Fruit fly (Drosophila melanogaster): ENCODE data around the gene CG14147.

DNA sequence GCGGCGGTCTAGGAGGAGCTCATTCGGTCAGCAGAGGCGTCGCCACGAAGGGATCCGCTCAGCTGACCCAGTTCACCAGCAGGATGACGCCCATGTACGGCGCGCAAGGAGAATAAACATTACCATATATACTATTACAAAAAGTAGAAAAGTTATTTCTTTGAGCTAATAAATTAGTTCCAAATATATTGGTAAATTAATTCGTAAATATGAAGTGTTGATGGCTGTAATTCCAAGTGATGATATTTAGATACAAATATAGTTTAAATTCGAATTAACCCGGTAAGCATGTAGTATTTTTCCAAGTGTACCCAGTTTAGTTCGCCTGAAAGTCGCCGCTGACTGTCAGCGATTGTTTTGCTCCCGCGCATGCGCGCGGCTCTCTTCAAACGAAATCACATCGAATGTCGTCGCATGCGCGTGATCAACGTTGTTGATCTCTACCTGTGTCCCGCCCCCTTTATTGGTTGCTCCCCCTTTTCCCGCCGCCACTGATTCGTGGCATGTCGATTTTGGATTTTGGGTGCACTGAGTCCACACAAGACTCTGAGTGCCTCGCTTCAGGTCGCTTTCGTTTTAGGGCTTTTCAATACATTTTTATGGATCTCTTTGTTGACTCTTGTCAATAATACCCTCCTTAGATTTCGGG lies 10.3 kb upstream of the CG14147 start:
- no peak for TF ChIP-seq EcR (GFP tag; optimal IDR thresholded peaks at IDR 0.05)
- TF ChIP-seq CG8478 (optimal IDR thresholded peaks at IDR 0.05), result no peak
- no peak for TF ChIP-seq pan (optimal IDR thresholded peaks at IDR 0.05)
- no peak for TF ChIP-seq usp (GFP tag; optimal IDR thresholded peaks at IDR 0.05)

Measured in whole organism.